Worm (Caenorhabditis elegans) whole organism, late embryonic: ENCODE data around the gene ugt-20.

ENCODE experiments used
- C08G9.2 ChIP-seq: sonication (generic microtip); optimal IDR thresholded peaks from 2 replicates; lab custom pipeline; 2016; ENCODE audit warnings: mild to moderate bottlenecking, missing genetic modification characterization, moderate library complexity, missing compliant biosample characterization
- C38D4.7 ChIP-seq: fragments of 200-800 bp; sonication (Bioruptor generic); optimal IDR thresholded peaks from 2 replicates; lab custom pipeline; 2018; ENCODE audit warnings: mild to moderate bottlenecking, missing genetic modification characterization, moderate library complexity, missing compliant biosample characterization
- F13H6.1 ChIP-seq: sonication (generic microtip); optimal IDR thresholded peaks from 2 replicates; lab custom pipeline; 2016; ENCODE audit warnings: missing genetic modification characterization, missing compliant biosample characterization
- Y22D7AL.16 ChIP-seq: sonication (generic microtip); optimal IDR thresholded peaks from 2 replicates; lab custom pipeline; 2016; ENCODE audit warnings: missing genetic modification characterization, missing compliant biosample characterization
- ama-1 ChIP-seq: fragments of 150-350 bp; optimal IDR thresholded peaks from 2 replicates; lab custom pipeline; 2014
- ceh-18 ChIP-seq: sonication (generic microtip); optimal IDR thresholded peaks from 2 replicates; lab custom pipeline; 2016; ENCODE audit warnings: missing genetic modification characterization, missing compliant biosample characterization
- ceh-24 ChIP-seq: sonication (generic microtip); optimal IDR thresholded peaks from 2 replicates; lab custom pipeline; 2016; ENCODE audit warnings: mild to moderate bottlenecking, missing genetic modification characterization, missing compliant biosample characterization
- ceh-31 ChIP-seq: sonication (generic microtip); optimal IDR thresholded peaks from 2 replicates; lab custom pipeline; 2016; ENCODE audit warnings: missing genetic modification characterization, missing compliant biosample characterization
- ceh-34 ChIP-seq: sonication (generic microtip); optimal IDR thresholded peaks from 2 replicates; lab custom pipeline; 2016; ENCODE audit warnings: mild to moderate bottlenecking, missing genetic modification characterization, missing compliant biosample characterization
- dve-1 ChIP-seq: sonication (generic microtip); optimal IDR thresholded peaks from 2 replicates; lab custom pipeline; 2017; ENCODE audit warnings: antibody characterized with exemption, mild to moderate bottlenecking, missing genetic modification characterization, missing compliant biosample characterization
- elt-2 ChIP-seq: sonication (generic microtip); optimal IDR thresholded peaks from 2 replicates; lab custom pipeline; 2016; ENCODE audit warnings: missing genetic modification reagents, missing genetic modification characterization, missing compliant biosample characterization
- eyg-1 ChIP-seq: sonication (generic microtip); optimal IDR thresholded peaks from 2 replicates; lab custom pipeline; 2016; ENCODE audit warnings: missing genotype, missing genetic modification characterization, missing compliant biosample characterization
- fkh-10 ChIP-seq: fragments of 150-350 bp; optimal IDR thresholded peaks from 2 replicates; lab custom pipeline; 2014; ENCODE audit warnings: missing biosample characterization, missing genetic modification reagents, missing genetic modification characterization
- hlh-30 ChIP-seq: sonication (generic microtip); optimal IDR thresholded peaks from 2 replicates; lab custom pipeline; 2017; ENCODE audit warnings: antibody characterized with exemption, missing genetic modification characterization, missing compliant biosample characterization; ENCODE audit not compliant: insufficient read depth
- hlh-6 ChIP-seq: sonication (generic microtip); optimal IDR thresholded peaks from 2 replicates; lab custom pipeline; 2016; ENCODE audit warnings: missing genotype, missing genetic modification characterization, missing compliant biosample characterization
- lim-6 ChIP-seq: sonication (generic microtip); optimal IDR thresholded peaks from 2 replicates; lab custom pipeline; 2016; ENCODE audit warnings: missing genetic modification characterization, missing compliant biosample characterization
- lin-11 ChIP-seq: fragments of 200-800 bp; sonication (Bioruptor generic); optimal IDR thresholded peaks from 2 replicates; lab custom pipeline; 2018; ENCODE audit warnings: mild to moderate bottlenecking, missing genetic modification characterization, missing compliant biosample characterization
- madf-2 ChIP-seq: sonication (generic microtip); optimal IDR thresholded peaks from 2 replicates; lab custom pipeline; 2017; ENCODE audit warnings: missing genetic modification characterization, missing compliant biosample characterization
- mec-3 ChIP-seq: sonication (generic microtip); optimal IDR thresholded peaks from 2 replicates; lab custom pipeline; 2016; ENCODE audit warnings: borderline replicate concordance, missing genetic modification characterization, missing compliant biosample characterization
- nfya-1 ChIP-seq: sonication (generic microtip); optimal IDR thresholded peaks from 2 replicates; lab custom pipeline; 2017; ENCODE audit warnings: missing genetic modification characterization, mild to moderate bottlenecking, missing compliant biosample characterization, antibody characterized with exemption, moderate library complexity
- odd-2 ChIP-seq: sonication (generic microtip); optimal IDR thresholded peaks from 2 replicates; lab custom pipeline; 2017; ENCODE audit warnings: antibody characterized with exemption, mild to moderate bottlenecking, missing genetic modification characterization, missing compliant biosample characterization
- pag-3 ChIP-seq: sonication (generic microtip); optimal IDR thresholded peaks from 2 replicates; lab custom pipeline; 2016; ENCODE audit warnings: missing compliant biosample characterization, missing genetic modification characterization, borderline replicate concordance
- pat-9 ChIP-seq: fragments of 200-800 bp; sonication (Bioruptor generic); optimal IDR thresholded peaks from 2 replicates; lab custom pipeline; 2018; ENCODE audit warnings: mild to moderate bottlenecking, missing genetic modification characterization, moderate library complexity, missing compliant biosample characterization
- pha-4 ChIP-seq: fragments of 150-350 bp; optimal IDR thresholded peaks from 2 replicates; lab custom pipeline; 2018; ENCODE audit warnings: missing biosample characterization, missing genetic modification reagents, missing genetic modification characterization
- pqm-1 ChIP-seq: sonication (generic microtip); optimal IDR thresholded peaks from 2 replicates; lab custom pipeline; 2016; ENCODE audit warnings: missing genetic modification characterization, missing compliant biosample characterization
- ref-2 ChIP-seq: sonication (generic microtip); optimal IDR thresholded peaks from 2 replicates; lab custom pipeline; 2016; ENCODE audit warnings: missing genetic modification characterization, missing compliant biosample characterization
- rnt-1 ChIP-seq: sonication (generic microtip); optimal IDR thresholded peaks from 2 replicates; lab custom pipeline; 2016; ENCODE audit warnings: missing genetic modification characterization, missing compliant biosample characterization
- syd-9 ChIP-seq: sonication (generic microtip); optimal IDR thresholded peaks from 2 replicates; lab custom pipeline; 2016; ENCODE audit warnings: mild to moderate bottlenecking, missing genetic modification characterization, moderate library complexity, missing compliant biosample characterization
- tbx-2 ChIP-seq: sonication (generic microtip); optimal IDR thresholded peaks from 2 replicates; lab custom pipeline; 2016; ENCODE audit warnings: missing genetic modification characterization, missing compliant biosample characterization
- unc-3 ChIP-seq, 2 experiments: fragments of 200-800 bp in 1 of 2; sonication (Bioruptor generic) in 1 of 2; sonication (generic microtip) in 1 of 2; conservative IDR thresholded peaks in 1 of 2; optimal IDR thresholded peaks in 1 of 2; 2 replicates each; pipeline versions ENCODE4 v1.3.6 to Lab custom; 2016 to 2022; ENCODE audit warnings: missing compliant biosample characterization in 2 of 2, missing genetic modification characterization in 2 of 2, missing genetic modification reagents in 1 of 2
- unc-42 ChIP-seq: sonication (generic microtip); optimal IDR thresholded peaks from 2 replicates; lab custom pipeline; 2016; ENCODE audit warnings: missing genotype, missing genetic modification characterization, missing compliant biosample characterization
- unc-55 ChIP-seq: sonication (generic microtip); optimal IDR thresholded peaks from 2 replicates; lab custom pipeline; 2017; ENCODE audit warnings: missing biosample characterization, missing genetic modification reagents, missing genetic modification characterization
- unc-86 ChIP-seq: sonication (generic microtip); optimal IDR thresholded peaks from 2 replicates; lab custom pipeline; 2016; ENCODE audit warnings: missing genetic modification characterization, missing compliant biosample characterization

ugt-20 gene

ce11 chrIV:6053436-6053835, 30.0 kb downstream of the ugt-20 start:
- TF ChIP-seq ceh-18 (tag; lab: Kevin White, UChicago) (peak; percentile 11), ceh-31 (peak; percentile 23), unc-55 (GFP tag; lab: Kevin White, UChicago) (no peak), nfya-1 (tag; lab: Kevin White, UChicago) (peak; percentile 38), ceh-34 (tag; lab: Kevin White, UChicago) (peak; percentile 47), mec-3 (tag; lab: Kevin White, UChicago) (no peak)

- TF ChIP-seq lin-11 (tag; lab: Kevin White, UChicago) (no peak), unc-3 (GFP tag; conservative IDR thresholded peaks at IDR 0.05; lab: Robert Waterston, UW) (no peak), unc-3 (tag; optimal IDR thresholded peaks at IDR 0.05; lab: Kevin White, UChicago) (no peak), elt-2 (tag; lab: Kevin White, UChicago) (peak; percentile 15)
These were observed 31.5 kb downstream of the ugt-20 start for ce11 chrIV:6051884-6052283.

- TF ChIP-seq ama-1 (lab: Kevin White, UChicago) (no peak), pha-4 (tag; lab: Kevin White, UChicago) (no peak), ceh-18 (tag; lab: Kevin White, UChicago) (no peak), syd-9 (tag; lab: Kevin White, UChicago) (no peak), madf-2 (tag; lab: Kevin White, UChicago) (no peak), pat-9 (tag; lab: Kevin White, UChicago) (no peak), eyg-1 (tag; lab: Kevin White, UChicago) (no peak), pqm-1 (tag; lab: Kevin White, UChicago) (no peak), tbx-2 (tag; lab: Kevin White, UChicago) (no peak), lim-6 (tag; lab: Kevin White, UChicago) (no peak), ref-2 (tag; lab: Kevin White, UChicago) (no peak), unc-42 (tag; lab: Kevin White, UChicago) (no peak), ceh-31 (no peak), dve-1 (tag; lab: Kevin White, UChicago) (no peak)
These were observed 34.3 kb downstream of the ugt-20 start for ce11 chrIV:6049062-6049461.

ce11 chrIV:6048462-6048861, 34.9 kb downstream of the ugt-20 start:
- TF ChIP-seq fkh-10 (GFP tag; lab: Kevin White, UChicago) (no peak), elt-2 (tag; lab: Kevin White, UChicago) (peak; percentile 20)

ce11 chrIV:6047164-6047727, 36.2 kb downstream of the ugt-20 start:
- TF ChIP-seq unc-42 (tag; lab: Kevin White, UChicago) = peak; percentile 57
- TF ChIP-seq tbx-2 (tag; lab: Kevin White, UChicago) = no peak
- TF ChIP-seq, all 69 proteins: peak for 1

ce11 chrIV:6040676-6041075, 42.7 kb downstream of the ugt-20 start, which contains the start of gene kcc-2:
TSS of gene kcc-2 (plus strand) at chrIV:6040976.
- TF ChIP-seq F13H6.1 (tag; lab: Kevin White, UChicago) (no peak), elt-2 (tag; lab: Kevin White, UChicago) (no peak), unc-86 (tag; lab: Kevin White, UChicago) (no peak), rnt-1 (tag; lab: Kevin White, UChicago) (no peak), unc-42 (tag; lab: Kevin White, UChicago) (no peak), C38D4.7 (GFP tag; lab: Kevin White, UChicago) (no peak), C08G9.2 (no peak), pag-3 (tag; lab: Kevin White, UChicago) (no peak), hlh-6 (tag; lab: Kevin White, UChicago) (no peak), syd-9 (tag; lab: Kevin White, UChicago) (no peak), lin-11 (tag; lab: Kevin White, UChicago) (no peak), madf-2 (tag; lab: Kevin White, UChicago) (no peak), Y22D7AL.16 (tag; lab: Kevin White, UChicago) (no peak), lim-6 (tag; lab: Kevin White, UChicago) (no peak), ceh-24 (tag; lab: Kevin White, UChicago) (no peak), odd-2 (no peak), hlh-30 (tag; lab: Kevin White, UChicago) (no peak)
